Worm (Caenorhabditis elegans) whole organism, L2 larva: ENCODE measurements around the gene K10G6.9.

Experiments used
- ZK546.5 ChIP-seq: sonication (generic microtip); optimal IDR thresholded peaks from 2 replicates; lab custom pipeline; 2017; ENCODE audit warnings: missing biosample characterization, missing genetic modification characterization
- ama-1 ChIP-seq: fragments of 150-350 bp; optimal IDR thresholded peaks from 2 replicates; lab custom pipeline; 2018; ENCODE audit warnings: inconsistent platforms
- ceh-82 ChIP-seq: fragments of 150-350 bp; optimal IDR thresholded peaks from 2 replicates; lab custom pipeline; 2014; ENCODE audit warnings: missing biosample characterization, missing genetic modification characterization
- nhr-11 ChIP-seq: fragments of 150-350 bp; optimal IDR thresholded peaks from 2 replicates; lab custom pipeline; 2014; ENCODE audit warnings: missing biosample characterization, missing genetic modification characterization
- skn-1 ChIP-seq: sonication (generic microtip); optimal IDR thresholded peaks from 2 replicates; lab custom pipeline; 2017; ENCODE audit warnings: missing biosample characterization, missing genetic modification characterization
- ztf-11 ChIP-seq: sonication (generic microtip); optimal IDR thresholded peaks from 2 replicates; lab custom pipeline; 2017; ENCODE audit warnings: missing biosample characterization, missing genetic modification characterization
- ztf-4 ChIP-seq: fragments of 150-350 bp; optimal IDR thresholded peaks from 2 replicates; lab custom pipeline; 2014; ENCODE audit warnings: missing biosample characterization, missing genetic modification characterization

- TF ChIP-seq nhr-11 (tag; lab: Kevin White, UChicago) (no peak), ztf-11 (tag; lab: Kevin White, UChicago) (no peak), ZK546.5 (tag; lab: Kevin White, UChicago) (no peak), ceh-82 (no peak), ztf-4 (tag; lab: Kevin White, UChicago) (no peak), skn-1 (tag; lab: Kevin White, UChicago) (no peak), ama-1 (lab: Kevin White, UChicago) (no peak)
Measured at ce11 chrII:3975942-3976341, 3.9 kb downstream of the K10G6.9 start, which contains the start of gene dos-2.
